Fruit fly (Drosophila melanogaster): ENCODE data around the gene Drsl5.

- TF ChIP-seq h (optimal IDR thresholded peaks at IDR 0.05), result no peak
- no peak for TF ChIP-seq psq (optimal IDR thresholded peaks at IDR 0.05)
- no peak for TF ChIP-seq Myc (optimal IDR thresholded peaks at IDR 0.05)
- no peak for TF ChIP-seq Sin3A (optimal IDR thresholded peaks at IDR 0.05)
- TF ChIP-seq insv (optimal IDR thresholded peaks at IDR 0.05), result no peak
- no peak for TF ChIP-seq ttk (optimal IDR thresholded peaks at IDR 0.05)
Observed at dm6 chr3L:3308676-3309613, 7.6 kb upstream of the Drsl5 start.
